Fruit fly (Drosophila melanogaster) whole organism, embryonic: ENCODE measurements around the gene CG31029.

ENCODE experiments used
- Atf6 ChIP-seq: fragments of 200-800 bp; sonication (Bioruptor generic); IDR thresholded peaks from 2 replicates; pipeline ENCODE4 v1.3.6; 2022; ENCODE audit warnings: missing biosample characterization, missing genetic modification characterization
- CG10431 ChIP-seq: fragments of 200-800 bp; sonication (Bioruptor generic); optimal IDR thresholded peaks from 3 replicates; lab custom pipeline; 2018; ENCODE audit warnings: missing biosample characterization, mild to moderate bottlenecking, missing genetic modification characterization
- CG11247 ChIP-seq: fragments of 200-800 bp; sonication (Bioruptor generic); IDR thresholded peaks from 2 replicates; pipeline ENCODE4 v1.3.6; 2022; ENCODE audit warnings: missing biosample characterization, missing genetic modification characterization
- CG12744 ChIP-seq: fragments of 200-800 bp; sonication (Bioruptor generic); optimal IDR thresholded peaks from 2 replicates; lab custom pipeline; 2016; ENCODE audit warnings: missing biosample characterization, missing genetic modification characterization
- CG14710 ChIP-seq: fragments of 200-800 bp; sonication (Bioruptor generic); optimal IDR thresholded peaks from 3 replicates; lab custom pipeline; 2019; ENCODE audit warnings: missing biosample characterization, mild to moderate bottlenecking, missing genetic modification characterization, moderate library complexity
- CG14860 ChIP-seq: fragments of 200-800 bp; sonication (Bioruptor generic); IDR thresholded peaks from 3 replicates; pipeline ENCODE4 v1.3.6; 2022; ENCODE audit warnings: missing biosample characterization, missing genetic modification characterization; ENCODE audit not compliant: partially characterized antibody
- CG15696 ChIP-seq: fragments of 200-800 bp; sonication (Bioruptor generic); optimal IDR thresholded peaks from 2 replicates; lab custom pipeline; 2019; ENCODE audit warnings: missing biosample characterization, mild to moderate bottlenecking, missing genetic modification characterization, moderate library complexity
- CG17186 ChIP-seq: fragments of 200-800 bp; sonication (Bioruptor generic); optimal IDR thresholded peaks from 3 replicates; lab custom pipeline; 2017; ENCODE audit warnings: missing biosample characterization, missing genetic modification reagents, missing genetic modification characterization
- CG17612 ChIP-seq: fragments of 200-800 bp; sonication (Bioruptor generic); IDR thresholded peaks from 2 replicates; pipeline ENCODE4 v1.3.6; 2022; ENCODE audit warnings: missing biosample characterization, missing genetic modification characterization
- CG17912 ChIP-seq: fragments of 200-800 bp; sonication (Bioruptor generic); optimal IDR thresholded peaks from 2 replicates; lab custom pipeline; 2018; ENCODE audit warnings: missing biosample characterization, mild to moderate bottlenecking, missing genetic modification characterization
- CG32532 ChIP-seq: fragments of 200-800 bp; sonication (Bioruptor generic); IDR thresholded peaks from 2 replicates; pipeline ENCODE4 v1.3.6; 2022; ENCODE audit warnings: missing biosample characterization, missing genetic modification characterization
- CG6689 ChIP-seq: fragments of 200-800 bp; sonication (Bioruptor generic); IDR thresholded peaks from 2 replicates; pipeline ENCODE4 v1.3.6; 2022; ENCODE audit warnings: missing biosample characterization, missing genetic modification characterization
- CG6791 ChIP-seq: fragments of 200-800 bp; sonication (Bioruptor generic); IDR thresholded peaks from 3 replicates; pipeline ENCODE4 v1.3.6; 2022; ENCODE audit warnings: missing biosample characterization, missing genetic modification characterization; ENCODE audit not compliant: partially characterized antibody
- CG6854 ChIP-seq: fragments of 200-800 bp; sonication (Bioruptor generic); optimal IDR thresholded peaks from 3 replicates; lab custom pipeline; 2017; ENCODE audit warnings: missing biosample characterization, mild to moderate bottlenecking, missing genetic modification characterization
- CG7839 ChIP-seq: fragments of 200-800 bp; sonication (Bioruptor generic); optimal IDR thresholded peaks from 3 replicates; lab custom pipeline; 2018; ENCODE audit warnings: missing biosample characterization, mild to moderate bottlenecking, missing genetic modification characterization, moderate library complexity
- CG7928 ChIP-seq: fragments of 200-800 bp; sonication (Bioruptor generic); optimal IDR thresholded peaks from 2 replicates; lab custom pipeline; 2017; ENCODE audit warnings: missing biosample characterization, mild to moderate bottlenecking, missing genetic modification characterization
- Dref ChIP-seq: fragments of 200-800 bp; sonication (Bioruptor generic); IDR thresholded peaks from 2 replicates; pipeline ENCODE4 v1.3.6; 2022; ENCODE audit warnings: missing biosample characterization, missing genetic modification characterization
- E2f1 ChIP-seq: fragments of 200-800 bp; sonication (Bioruptor generic); IDR thresholded peaks from 2 replicates; pipeline ENCODE4 v1.3.6; 2022; ENCODE audit warnings: missing biosample characterization, missing genetic modification characterization
- Eip74EF ChIP-seq, 2 experiments: fragments of 200-800 bp in 1 of 2; fragments of >200 bp in 1 of 2; sonication (Bioruptor generic) in 1 of 2; optimal IDR thresholded peaks; 2 replicates each; lab custom pipeline; 2017 to 2019; ENCODE audit warnings: missing biosample characterization in 2 of 2, missing genetic modification characterization in 2 of 2, mild to moderate bottlenecking in 1 of 2, moderate library complexity in 1 of 2
- Lpt ChIP-seq: fragments of >200 bp; optimal IDR thresholded peaks from 2 replicates; lab custom pipeline; 2018; ENCODE audit warnings: missing biosample characterization, missing genetic modification characterization
- Ravus ChIP-seq: fragments of 200-800 bp; sonication (Bioruptor generic); IDR thresholded peaks from 2 replicates; pipeline ENCODE4 v1.3.6; 2022; ENCODE audit warnings: missing biosample characterization, missing genetic modification characterization
- Scr ChIP-seq: fragments of 200-800 bp; sonication (Bioruptor generic); IDR thresholded peaks from 2 replicates; pipeline ENCODE4 v1.3.6; 2022; ENCODE audit warnings: missing biosample characterization, missing genetic modification characterization; ENCODE audit not compliant: partially characterized antibody
- Sry-β ChIP-seq: fragments of 200-800 bp; sonication (Bioruptor generic); optimal IDR thresholded peaks from 2 replicates; lab custom pipeline; 2018; ENCODE audit warnings: missing biosample characterization, mild to moderate bottlenecking, missing genetic modification characterization, moderate library complexity
- ase ChIP-seq: fragments of 200-800 bp; sonication (Bioruptor generic); IDR thresholded peaks from 3 replicates; pipeline ENCODE4 v1.3.6; 2022; ENCODE audit warnings: missing biosample characterization, missing genetic modification characterization
- bigmax ChIP-seq: fragments of 200-800 bp; sonication (Bioruptor generic); optimal IDR thresholded peaks from 2 replicates; lab custom pipeline; 2018; ENCODE audit warnings: missing biosample characterization, mild to moderate bottlenecking, missing genetic modification characterization
- chinmo ChIP-seq: fragments of 200-800 bp; sonication (Bioruptor generic); IDR thresholded peaks from 4 replicates; pipeline ENCODE4 v1.3.6; 2022; ENCODE audit warnings: missing biosample characterization, missing genetic modification characterization; ENCODE audit not compliant: partially characterized antibody
- corto ChIP-seq: fragments of 200-800 bp; sonication (Bioruptor generic); optimal IDR thresholded peaks from 2 replicates; lab custom pipeline; 2016; ENCODE audit warnings: missing biosample characterization, mild to moderate bottlenecking, missing genetic modification characterization, moderate library complexity
- da ChIP-seq: fragments of 200-800 bp; sonication (Bioruptor generic); optimal IDR thresholded peaks from 2 replicates; lab custom pipeline; 2016; ENCODE audit warnings: missing biosample characterization, missing genetic modification characterization
- emc ChIP-seq: fragments of 200-800 bp; sonication (Bioruptor generic); optimal IDR thresholded peaks from 2 replicates; lab custom pipeline; 2016; ENCODE audit warnings: missing biosample characterization, missing genetic modification characterization
- gce ChIP-seq: fragments of 200-800 bp; sonication (Bioruptor generic); IDR thresholded peaks from 3 replicates; pipeline ENCODE4 v1.3.6; 2022; ENCODE audit warnings: missing biosample characterization, missing genetic modification characterization
- ham ChIP-seq: fragments of 200-800 bp; sonication (Bioruptor generic); IDR thresholded peaks from 2 replicates; pipeline ENCODE4 v1.3.6; 2022; ENCODE audit warnings: missing biosample characterization, missing genetic modification characterization
- her ChIP-seq: fragments of 200-800 bp; sonication (Bioruptor generic); optimal IDR thresholded peaks from 2 replicates; lab custom pipeline; 2016; ENCODE audit warnings: missing biosample characterization, missing genetic modification characterization
- hkb ChIP-seq, 2 experiments: fragments of 200-800 bp in 1 of 2; fragments of >200 bp in 1 of 2; sonication (Bioruptor generic) in 1 of 2; IDR thresholded peaks in 1 of 2; optimal IDR thresholded peaks in 1 of 2; 2 replicates each; pipeline versions ENCODE4 v1.3.6 to Lab custom; 2017 to 2022; ENCODE audit warnings: missing biosample characterization in 1 of 2, missing genetic modification characterization in 1 of 2
- hth ChIP-seq: fragments of >200 bp; optimal IDR thresholded peaks from 2 replicates; lab custom pipeline; 2017; ENCODE audit warnings: inconsistent platforms
- jing ChIP-seq: fragments of 200-800 bp; sonication (Bioruptor generic); optimal IDR thresholded peaks from 2 replicates; lab custom pipeline; 2018; ENCODE audit warnings: missing biosample characterization, mild to moderate bottlenecking, missing genetic modification characterization
- jumu ChIP-seq: fragments of 200-800 bp; sonication (Bioruptor generic); optimal IDR thresholded peaks from 3 replicates; lab custom pipeline; 2016; ENCODE audit warnings: missing biosample characterization, missing genetic modification characterization
- kah ChIP-seq: fragments of 200-800 bp; sonication (Bioruptor generic); optimal IDR thresholded peaks from 2 replicates; lab custom pipeline; 2018; ENCODE audit warnings: missing biosample characterization, mild to moderate bottlenecking, missing genetic modification characterization
- nom ChIP-seq: fragments of 200-800 bp; sonication (Bioruptor generic); optimal IDR thresholded peaks from 2 replicates; lab custom pipeline; 2017; ENCODE audit warnings: missing biosample characterization, missing genetic modification characterization, mild to moderate bottlenecking, moderate library complexity, missing genetic modification reagents
- onecut ChIP-seq: fragments of 200-800 bp; sonication (Bioruptor generic); IDR thresholded peaks from 2 replicates; pipeline ENCODE4 v1.3.6; 2022; ENCODE audit warnings: missing biosample characterization, missing genetic modification characterization
- pros ChIP-seq: fragments of 200-800 bp; sonication (Bioruptor generic); optimal IDR thresholded peaks from 3 replicates; lab custom pipeline; 2019; ENCODE audit warnings: missing biosample characterization, mild to moderate bottlenecking, missing genetic modification characterization, moderate library complexity
- ranshi ChIP-seq: fragments of 200-800 bp; sonication (Bioruptor generic); IDR thresholded peaks from 2 replicates; pipeline ENCODE4 v1.3.6; 2022; ENCODE audit warnings: missing biosample characterization, missing genetic modification characterization
- scrt ChIP-seq: fragments of 200-800 bp; sonication (Bioruptor generic); optimal IDR thresholded peaks from 2 replicates; lab custom pipeline; 2018; ENCODE audit warnings: missing biosample characterization, mild to moderate bottlenecking, missing genetic modification characterization, moderate library complexity
- sisA ChIP-seq: fragments of 200-800 bp; sonication (Bioruptor generic); IDR thresholded peaks from 2 replicates; pipeline ENCODE4 v1.3.6; 2022; ENCODE audit warnings: missing biosample characterization, missing genetic modification characterization
- sna ChIP-seq: fragments of 200-800 bp; sonication (Bioruptor generic); IDR thresholded peaks from 2 replicates; pipeline ENCODE4 v1.3.6; 2022; ENCODE audit warnings: missing biosample characterization, missing genetic modification characterization; ENCODE audit not compliant: partially characterized antibody
- tll ChIP-seq, 2 experiments: fragments of 200-800 bp in 1 of 2; fragments of >200 bp in 1 of 2; sonication (Bioruptor generic) in 1 of 2; optimal IDR thresholded peaks; 2 replicates each; lab custom pipeline; 2017 to 2019; ENCODE audit warnings: missing biosample characterization in 2 of 2, missing genetic modification characterization in 2 of 2, mild to moderate bottlenecking in 1 of 2, moderate library complexity in 1 of 2
- toy ChIP-seq: fragments of 200-800 bp; sonication (Bioruptor generic); IDR thresholded peaks from 2 replicates; pipeline ENCODE4 v1.3.6; 2022; ENCODE audit warnings: missing biosample characterization, missing genetic modification characterization
- trem ChIP-seq: fragments of 200-800 bp; optimal IDR thresholded peaks from 3 replicates; lab custom pipeline; 2019; ENCODE audit warnings: missing biosample characterization, mild to moderate bottlenecking, missing genetic modification characterization, moderate library complexity
- tx ChIP-seq: fragments of 200-800 bp; sonication (Bioruptor generic); optimal IDR thresholded peaks from 2 replicates; lab custom pipeline; 2016; ENCODE audit warnings: missing biosample characterization, missing genetic modification characterization
- unpg ChIP-seq: fragments of 200-800 bp; sonication (Bioruptor generic); optimal IDR thresholded peaks from 3 replicates; lab custom pipeline; 2018; ENCODE audit warnings: missing biosample characterization, mild to moderate bottlenecking, missing genetic modification characterization, moderate library complexity
- vvl ChIP-seq: fragments of 200-800 bp; sonication (Bioruptor generic); IDR thresholded peaks from 2 replicates; pipeline ENCODE4 v1.3.6; 2022; ENCODE audit warnings: missing biosample characterization, missing genetic modification characterization

Gene CG31029

dm6 chr3R:30092700-30093044 is 39.5 kb downstream of the CG31029 start (continued):
- TF ChIP-seq emc (GFP tag; lab: Kevin White, UChicago) (peak; percentile 57), her (GFP tag; lab: Kevin White, UChicago) (peak; percentile 85), bigmax (GFP tag; lab: Kevin White, UChicago) (no peak), CG17612 (GFP tag; lab: Robert Waterston, UW) (peak; percentile 76), ranshi (GFP tag; lab: Robert Waterston, UW) (peak; percentile 90), CG11247 (GFP tag; lab: Robert Waterston, UW) (peak; percentile 87), Lpt (GFP tag; lab: Kevin White, UChicago) (no peak), pros (GFP tag; lab: Kevin White, UChicago) (no peak), Atf6 (peak; percentile 89), unpg (GFP tag; lab: Kevin White, UChicago) (peak; percentile 86), tx (GFP tag; lab: Kevin White, UChicago) (peak; percentile 83), CG6854 (GFP tag; lab: Kevin White, UChicago) (peak; percentile 69), ase (GFP tag; lab: Robert Waterston, UW) (peak; percentile 79), toy (GFP tag; lab: Robert Waterston, UW) (peak; percentile 53; the same call in 1 of the 2 replicates), kah (GFP tag; lab: Kevin White, UChicago) (peak; percentile 54), hkb (optimal IDR thresholded peaks at IDR 0.05; lab: Kevin White, UChicago) (no peak), hkb (GFP tag; IDR thresholded peaks at IDR 0.05; lab: Robert Waterston, UW) (peak; percentile 92), Eip74EF (GFP tag; optimal IDR thresholded peaks at IDR 0.05; lab: Kevin White, UChicago) (peak in 1 of 2 experiments; percentile 59), CG17912 (GFP tag; lab: Kevin White, UChicago) (peak; percentile 10), Dref (peak; percentile 33; the same call in 1 of the 2 replicates), CG17186 (peak; percentile 28), scrt (GFP tag; lab: Kevin White, UChicago) (peak; percentile 78), onecut (GFP tag; lab: Robert Waterston, UW) (peak; percentile 71), E2f1 (GFP tag; lab: Robert Waterston, UW) (peak; percentile 88), tll (GFP tag; optimal IDR thresholded peaks at IDR 0.05; lab: Kevin White, UChicago) (no peak), hth (lab: Kevin White, UChicago) (no peak), CG6791 (GFP tag; lab: Robert Waterston, UW) (no peak), jing (GFP tag; lab: Kevin White, UChicago) (peak; percentile 68), jumu (peak; percentile 83), CG12744 (GFP tag; lab: Kevin White, UChicago) (peak; percentile 84), nom (no peak), gce (peak; percentile 90), sna (GFP tag; lab: Robert Waterston, UW) (no peak), vvl (GFP tag; lab: Robert Waterston, UW) (peak; percentile 95), CG14710 (tag; lab: Kevin White, UChicago) (peak; percentile 66), CG6689 (GFP tag; lab: Robert Waterston, UW) (peak; percentile 84), sisA (GFP tag; lab: Robert Waterston, UW) (peak; percentile 92), CG32532 (GFP tag; lab: Robert Waterston, UW) (peak; percentile 91), CG15696 (tag; lab: Kevin White, UChicago) (peak; percentile 39), Sry-β (GFP tag; lab: Kevin White, UChicago) (no peak), CG14860 (GFP tag; lab: Robert Waterston, UW) (no peak), CG7839 (tag; lab: Kevin White, UChicago) (peak; percentile 89), Ravus (GFP tag; lab: Robert Waterston, UW) (peak; percentile 64), chinmo (GFP tag; lab: Robert Waterston, UW) (0 out of 4 replicates have a peak, but pooled peaks have one; percentile 47), ham (GFP tag; lab: Robert Waterston, UW) (peak; percentile 80; the same call in 1 of the 2 replicates), CG7928 (GFP tag; lab: Kevin White, UChicago) (peak; percentile 54), corto (GFP tag; lab: Kevin White, UChicago) (no peak), CG10431 (GFP tag; lab: Kevin White, UChicago) (peak; percentile 7), Scr (GFP tag; lab: Robert Waterston, UW) (no peak), da (peak; percentile 29), trem (tag; lab: Kevin White, UChicago) (peak; percentile 66)
